Worm (Caenorhabditis elegans): ENCODE data around the gene C02B8.6.

DNA sequence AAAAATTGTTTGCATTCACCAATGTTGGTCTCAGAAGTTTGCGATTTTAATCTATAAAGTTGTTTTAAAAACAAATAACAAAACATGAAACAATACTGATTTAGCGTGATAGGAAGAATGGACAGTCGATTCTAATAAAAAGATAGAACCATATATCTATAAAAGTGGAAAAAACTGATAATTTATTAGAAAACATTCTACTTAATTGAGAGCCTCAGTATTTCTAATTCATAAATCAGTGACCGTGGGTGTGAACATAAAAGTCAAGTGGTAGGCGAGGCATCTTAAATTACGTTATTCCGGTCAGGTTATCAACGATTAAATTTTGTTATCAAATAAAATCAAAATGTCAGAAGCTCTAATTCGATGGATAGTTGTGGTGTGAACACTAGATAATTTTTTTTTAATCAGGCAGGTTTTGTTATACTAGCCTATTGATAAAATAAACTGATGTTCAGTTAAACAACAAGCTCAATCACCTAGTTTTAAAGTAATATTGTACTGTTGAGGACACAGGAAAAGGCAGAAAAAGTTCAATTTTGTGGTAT lies 37.2 kb downstream of the C02B8.6 start, which contains the start of gene catp-5:
- TF ChIP-seq hpl-2 (GFP tag; optimal IDR thresholded peaks at IDR 0.05): no peak
- TF ChIP-seq ama-1 (optimal IDR thresholded peaks at IDR 0.05): no peak
- TF ChIP-seq ceh-82 (tag; optimal IDR thresholded peaks at IDR 0.05): no peak
- TF ChIP-seq ceh-8 (GFP tag; optimal IDR thresholded peaks at IDR 0.05): no peak
- TF ChIP-seq mep-1 (tag; optimal IDR thresholded peaks at IDR 0.05): no peak
- TF ChIP-seq mef-2 (tag; optimal IDR thresholded peaks at IDR 0.05): no peak
- TF ChIP-seq unc-130 (tag; optimal IDR thresholded peaks at IDR 0.05): no peak
- TF ChIP-seq ztf-11 (tag; optimal IDR thresholded peaks at IDR 0.05): no peak
